Fruit fly (Drosophila melanogaster) whole organism, pupa: ENCODE results near the gene CG3792.

Experiments
- CG12605 ChIP-seq: fragments of 200-800 bp; sonication (Bioruptor generic); IDR thresholded peaks from 2 replicates; pipeline ENCODE4 v1.3.6; 2022; ENCODE audit warnings: missing biosample characterization, missing genetic modification characterization
- CG17806 ChIP-seq: fragments of 200-800 bp; sonication (Bioruptor generic); optimal IDR thresholded peaks from 2 replicates; lab custom pipeline; 2018; ENCODE audit warnings: missing biosample characterization, mild to moderate bottlenecking, missing genetic modification characterization, moderate library complexity
- CG8159 ChIP-seq: fragments of 200-800 bp; sonication (Bioruptor generic); optimal IDR thresholded peaks from 3 replicates; lab custom pipeline; 2018; ENCODE audit warnings: missing biosample characterization, mild to moderate bottlenecking, missing genetic modification characterization, moderate library complexity
- D1 ChIP-seq: fragments of 200-800 bp; sonication (Bioruptor generic); optimal IDR thresholded peaks from 2 replicates; lab custom pipeline; 2018; ENCODE audit warnings: missing biosample characterization, mild to moderate bottlenecking, missing genetic modification characterization, moderate library complexity
- Ets98B ChIP-seq: fragments of 200-800 bp; sonication (Bioruptor generic); IDR thresholded peaks from 2 replicates; pipeline ENCODE4 v1.3.6; 2022; ENCODE audit warnings: missing biosample characterization, missing genetic modification characterization
- Pif1A ChIP-seq: fragments of 200-800 bp; sonication (Bioruptor generic); optimal IDR thresholded peaks from 3 replicates; lab custom pipeline; 2016; ENCODE audit warnings: missing biosample characterization, missing genetic modification characterization
- Pif1B ChIP-seq: fragments of 200-800 bp; sonication (Bioruptor generic); optimal IDR thresholded peaks from 3 replicates; lab custom pipeline; 2016; ENCODE audit warnings: missing biosample characterization, missing genetic modification characterization
- Snoo ChIP-seq: fragments of 200-800 bp; sonication (Bioruptor generic); optimal IDR thresholded peaks from 3 replicates; lab custom pipeline; 2017; ENCODE audit warnings: missing biosample characterization, mild to moderate bottlenecking, missing genetic modification characterization, inconsistent platforms
- fd96Ca ChIP-seq: fragments of 200-800 bp; sonication (Bioruptor generic); IDR thresholded peaks from 3 replicates; pipeline ENCODE4 v1.3.6; 2022; ENCODE audit warnings: missing biosample characterization, missing genetic modification characterization
- gl ChIP-seq: fragments of 200-800 bp; sonication (Bioruptor generic); optimal IDR thresholded peaks from 2 replicates; lab custom pipeline; 2018; ENCODE audit warnings: missing biosample characterization, mild to moderate bottlenecking, missing genetic modification characterization

DNA sequence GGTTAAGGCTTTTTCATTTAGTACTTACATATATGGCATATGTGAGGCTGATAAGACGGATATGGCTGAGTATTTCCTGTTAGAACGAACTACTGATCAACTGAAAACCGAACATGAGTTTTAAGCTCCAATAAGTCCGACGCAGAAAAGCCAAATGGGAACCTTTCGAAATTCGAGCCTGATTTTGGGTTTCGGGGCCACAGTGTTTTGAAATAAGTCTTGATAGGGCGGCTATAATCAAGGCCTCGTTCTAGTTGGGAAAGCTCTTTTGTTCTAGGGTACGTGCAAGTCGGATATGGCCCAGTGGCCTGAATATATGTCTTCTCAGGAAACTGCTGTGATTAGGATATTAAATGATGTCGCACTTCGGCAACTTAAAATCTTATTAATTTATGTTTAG is 51.0 kb downstream of the CG3792 start, which contains the start of gene vkg:
- TF ChIP-seq CG12605: no peak
- no peak for TF ChIP-seq D1
- TF ChIP-seq gl: no peak
- TF ChIP-seq fd96Ca (GFP tag; lab: Robert Waterston, UW): no peak
- TF ChIP-seq Snoo (tag; lab: Kevin White, UChicago): no peak
- TF ChIP-seq Pif1B (GFP tag; lab: Kevin White, UChicago): no peak
- no peak for TF ChIP-seq Ets98B
- no peak for TF ChIP-seq Pif1A (GFP tag; lab: Kevin White, UChicago)
- no peak for TF ChIP-seq CG17806 (tag; lab: Kevin White, UChicago)
- TF ChIP-seq CG8159: no peak
